Worm (Caenorhabditis elegans): Measurements from ENCODE around the gene srh-279.

DNA sequence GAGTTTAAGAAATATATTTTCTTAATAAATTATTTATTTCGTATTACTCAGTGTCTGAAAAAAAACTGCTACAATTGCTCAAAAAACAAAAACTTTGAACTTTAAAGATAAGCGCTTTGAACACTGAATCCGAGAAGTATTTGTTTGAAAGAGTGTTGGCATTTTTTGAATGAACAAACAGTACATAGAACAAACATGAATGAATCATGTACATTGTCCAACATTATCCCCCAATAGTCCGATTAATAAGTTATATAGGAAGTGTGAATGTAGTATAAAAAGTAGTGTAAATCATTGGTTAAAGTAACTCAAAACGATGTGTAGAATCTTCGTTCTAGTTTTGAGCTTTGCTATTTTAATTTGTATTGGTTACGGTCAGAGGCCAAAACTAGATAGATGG, 9.5 kb downstream of the srh-279 start, which contains the start of gene F11A5.17:
- TF ChIP-seq scrt-1 (GFP tag; IDR thresholded peaks at IDR 0.05) (no peak), aly-1 (tag; optimal IDR thresholded peaks at IDR 0.05) (no peak), tbx-37 (GFP tag; conservative IDR thresholded peaks at IDR 0.05) (no peak), hnd-1 (tag; optimal IDR thresholded peaks at IDR 0.05) (no peak)

Data from whole organism, early embryonic.